Fruit fly (Drosophila melanogaster) whole organism, prepupa: ENCODE results near the gene CG33523.

Source experiments
- Blimp-1 ChIP-seq: fragments of 200-800 bp; sonication (Bioruptor generic); optimal IDR thresholded peaks from 3 replicates; lab custom pipeline; 2017; ENCODE audit warnings: missing biosample characterization, missing genetic modification characterization, mild to moderate bottlenecking, moderate library complexity, missing genetic modification reagents
- CG10631 ChIP-seq: fragments of 200-800 bp; sonication (Bioruptor generic); optimal IDR thresholded peaks from 2 replicates; lab custom pipeline; 2016; ENCODE audit warnings: missing biosample characterization, missing genetic modification characterization
- CG10669 ChIP-seq: fragments of 200-800 bp; sonication (Bioruptor generic); optimal IDR thresholded peaks from 3 replicates; lab custom pipeline; 2018; ENCODE audit warnings: missing biosample characterization, mild to moderate bottlenecking, missing genetic modification characterization, moderate library complexity
- CG11762 ChIP-seq: fragments of 200-800 bp; sonication (Bioruptor generic); optimal IDR thresholded peaks from 3 replicates; lab custom pipeline; 2016; ENCODE audit warnings: missing biosample characterization, missing genetic modification characterization; ENCODE audit not compliant: insufficient read depth
- CG11902 ChIP-seq: fragments of 200-800 bp; sonication (Bioruptor generic); optimal IDR thresholded peaks from 3 replicates; lab custom pipeline; 2016; ENCODE audit warnings: missing biosample characterization, missing genetic modification characterization
- CG15336 ChIP-seq: fragments of 200-800 bp; sonication (Bioruptor generic); IDR thresholded peaks from 2 replicates; pipeline ENCODE4 v1.3.6; 2022; ENCODE audit warnings: missing biosample characterization, missing genetic modification characterization
- CG3032 ChIP-seq: fragments of 200-800 bp; optimal IDR thresholded peaks from 2 replicates; lab custom pipeline; 2019; ENCODE audit warnings: missing biosample characterization, mild to moderate bottlenecking, missing genetic modification characterization, moderate library complexity
- CG31627 ChIP-seq: fragments of 200-800 bp; sonication (Bioruptor generic); optimal IDR thresholded peaks from 3 replicates; lab custom pipeline; 2016; ENCODE audit warnings: missing biosample characterization, missing genetic modification characterization
- CG32006 ChIP-seq: fragments of 200-800 bp; sonication (Bioruptor generic); optimal IDR thresholded peaks from 3 replicates; lab custom pipeline; 2017; ENCODE audit warnings: missing biosample characterization, mild to moderate bottlenecking, missing genetic modification characterization
- CG34406 ChIP-seq: fragments of 200-800 bp; sonication (Bioruptor generic); optimal IDR thresholded peaks from 3 replicates; lab custom pipeline; 2016; ENCODE audit warnings: missing biosample characterization, missing genetic modification characterization
- CG3919 ChIP-seq: fragments of 200-800 bp; sonication (Bioruptor generic); optimal IDR thresholded peaks from 3 replicates; lab custom pipeline; 2016; ENCODE audit warnings: missing biosample characterization, missing genetic modification characterization
- CG4318 ChIP-seq: fragments of 200-800 bp; sonication (Bioruptor generic); optimal IDR thresholded peaks from 3 replicates; lab custom pipeline; 2017; ENCODE audit warnings: missing biosample characterization, mild to moderate bottlenecking, missing genetic modification characterization
- CG6163 ChIP-seq: fragments of 200-800 bp; sonication (Bioruptor generic); IDR thresholded peaks from 3 replicates; pipeline ENCODE4 v1.3.6; 2022; ENCODE audit warnings: missing biosample characterization, missing genetic modification characterization
- CG6276 ChIP-seq: fragments of 200-800 bp; sonication (Bioruptor generic); optimal IDR thresholded peaks from 2 replicates; lab custom pipeline; 2017; ENCODE audit warnings: missing biosample characterization, mild to moderate bottlenecking, missing genetic modification characterization
- CG6792 ChIP-seq: fragments of 200-800 bp; sonication (Bioruptor generic); optimal IDR thresholded peaks from 3 replicates; lab custom pipeline; 2016; ENCODE audit warnings: missing biosample characterization, missing genetic modification characterization
- CG6808 ChIP-seq: fragments of 200-800 bp; sonication (Bioruptor generic); optimal IDR thresholded peaks from 3 replicates; lab custom pipeline; 2017; ENCODE audit warnings: missing biosample characterization, missing genetic modification characterization, mild to moderate bottlenecking, moderate library complexity, missing genetic modification reagents
- CG6854 ChIP-seq: fragments of 200-800 bp; sonication (Bioruptor generic); optimal IDR thresholded peaks from 2 replicates; lab custom pipeline; 2017; ENCODE audit warnings: missing biosample characterization, mild to moderate bottlenecking, missing genetic modification characterization
- CG8119 ChIP-seq: fragments of 200-800 bp; sonication (Bioruptor generic); IDR thresholded peaks from 3 replicates; pipeline ENCODE4 v1.3.6; 2022; ENCODE audit warnings: missing biosample characterization, missing genetic modification characterization
- CG8319 ChIP-seq: fragments of 200-800 bp; sonication (Bioruptor generic); optimal IDR thresholded peaks from 3 replicates; lab custom pipeline; 2016; ENCODE audit warnings: missing biosample characterization, missing genetic modification characterization
- CG8632 ChIP-seq: fragments of 200-800 bp; sonication (Bioruptor generic); optimal IDR thresholded peaks from 3 replicates; lab custom pipeline; 2016; ENCODE audit warnings: missing biosample characterization, missing genetic modification characterization
- CG9139 ChIP-seq: fragments of 200-800 bp; sonication (Bioruptor generic); optimal IDR thresholded peaks from 3 replicates; lab custom pipeline; 2017; ENCODE audit warnings: missing biosample characterization, mild to moderate bottlenecking, missing genetic modification characterization
- Eip75B ChIP-seq: fragments of 200-800 bp; sonication (Bioruptor generic); optimal IDR thresholded peaks from 3 replicates; lab custom pipeline; 2016; ENCODE audit warnings: missing biosample characterization, missing genetic modification characterization
- Eip78C ChIP-seq: fragments of 200-800 bp; sonication (Bioruptor generic); peaks from one replicate; lab custom pipeline; 2016; ENCODE audit warnings: missing biosample characterization, missing genetic modification characterization
- Eip93F ChIP-seq: fragments of 200-800 bp; sonication (Bioruptor generic); optimal IDR thresholded peaks from 2 replicates; lab custom pipeline; 2016; ENCODE audit warnings: missing biosample characterization, mild to moderate bottlenecking, missing genetic modification characterization
- Ets21C ChIP-seq: fragments of 200-800 bp; sonication (Bioruptor generic); optimal IDR thresholded peaks from 3 replicates; lab custom pipeline; 2016; ENCODE audit warnings: missing biosample characterization, missing genetic modification characterization
- Ets96B ChIP-seq: fragments of 200-800 bp; optimal IDR thresholded peaks from 2 replicates; lab custom pipeline; 2019; ENCODE audit warnings: missing biosample characterization, mild to moderate bottlenecking, missing genetic modification characterization, moderate library complexity
- Gug ChIP-seq: fragments of 200-800 bp; sonication (Bioruptor generic); IDR thresholded peaks from 2 replicates; pipeline ENCODE4 v1.3.6; 2022; ENCODE audit warnings: missing biosample characterization, missing genetic modification characterization
- Hr38 ChIP-seq: sonication (Bioruptor generic); optimal IDR thresholded peaks from 2 replicates; lab custom pipeline; 2016; ENCODE audit warnings: missing biosample characterization, missing genetic modification characterization
- Hr4 ChIP-seq: fragments of 200-800 bp; sonication (Bioruptor generic); optimal IDR thresholded peaks from 3 replicates; lab custom pipeline; 2016; ENCODE audit warnings: missing biosample characterization, missing genetic modification characterization
- Met ChIP-seq: fragments of 200-800 bp; sonication (Bioruptor generic); optimal IDR thresholded peaks from 3 replicates; lab custom pipeline; 2016; ENCODE audit warnings: missing biosample characterization, missing genetic modification characterization
- Sox14 ChIP-seq: fragments of 200-800 bp; sonication (Bioruptor generic); optimal IDR thresholded peaks from 3 replicates; lab custom pipeline; 2016; ENCODE audit warnings: missing biosample characterization, missing genetic modification characterization
- Sox15 ChIP-seq: fragments of 200-800 bp; sonication (Bioruptor generic); optimal IDR thresholded peaks from 3 replicates; lab custom pipeline; 2016; ENCODE audit warnings: missing biosample characterization, missing genetic modification characterization
- achi ChIP-seq: fragments of 200-800 bp; sonication (Bioruptor generic); optimal IDR thresholded peaks from 3 replicates; lab custom pipeline; 2016; ENCODE audit warnings: missing biosample characterization, missing genetic modification characterization
- acj6 ChIP-seq: fragments of 200-800 bp; sonication (Bioruptor generic); optimal IDR thresholded peaks from 3 replicates; lab custom pipeline; 2016; ENCODE audit warnings: missing biosample characterization, missing genetic modification characterization
- cyc ChIP-seq: fragments of 200-800 bp; sonication (Bioruptor generic); optimal IDR thresholded peaks from 3 replicates; lab custom pipeline; 2016; ENCODE audit warnings: missing biosample characterization, missing genetic modification characterization
- dac ChIP-seq: fragments of 200-800 bp; sonication (Bioruptor generic); optimal IDR thresholded peaks from 2 replicates; lab custom pipeline; 2017; ENCODE audit warnings: missing biosample characterization, mild to moderate bottlenecking, missing genetic modification characterization
- dsx ChIP-seq: fragments of 200-800 bp; optimal IDR thresholded peaks from 3 replicates; lab custom pipeline; 2019; ENCODE audit warnings: missing biosample characterization, mild to moderate bottlenecking, missing genetic modification characterization, moderate library complexity; ENCODE audit not compliant: poor library complexity, severe bottlenecking
- eg ChIP-seq: fragments of 200-800 bp; sonication (Bioruptor generic); IDR thresholded peaks from 3 replicates; pipeline ENCODE4 v1.3.6; 2022; ENCODE audit warnings: missing biosample characterization, missing genetic modification characterization
- esn ChIP-seq: fragments of 200-800 bp; sonication (Bioruptor generic); optimal IDR thresholded peaks from 2 replicates; lab custom pipeline; 2016; ENCODE audit warnings: missing biosample characterization, mild to moderate bottlenecking, missing genetic modification characterization, moderate library complexity
- fkh ChIP-seq: fragments of 200-800 bp; sonication (Bioruptor generic); optimal IDR thresholded peaks from 3 replicates; lab custom pipeline; 2017; ENCODE audit warnings: missing biosample characterization, mild to moderate bottlenecking, missing genetic modification characterization, moderate library complexity
- lz ChIP-seq: fragments of 200-800 bp; sonication (Bioruptor generic); optimal IDR thresholded peaks from 3 replicates; lab custom pipeline; 2016; ENCODE audit warnings: missing biosample characterization, missing genetic modification characterization
- net ChIP-seq: fragments of 200-800 bp; sonication (Bioruptor generic); optimal IDR thresholded peaks from 3 replicates; lab custom pipeline; 2016; ENCODE audit warnings: missing biosample characterization, missing genetic modification characterization
- pdm3 ChIP-seq: fragments of 200-800 bp; sonication (Bioruptor generic); optimal IDR thresholded peaks from 3 replicates; lab custom pipeline; 2016; ENCODE audit warnings: missing biosample characterization, missing genetic modification characterization
- spab ChIP-seq: fragments of 200-800 bp; sonication (Bioruptor generic); optimal IDR thresholded peaks from 2 replicates; lab custom pipeline; 2017; ENCODE audit warnings: missing biosample characterization, mild to moderate bottlenecking, missing genetic modification characterization, missing genetic modification reagents
- ss ChIP-seq, 2 experiments: fragments of 200-800 bp; sonication (Bioruptor generic); optimal IDR thresholded peaks; 2 replicates in 1 of 2; 3 replicates in 1 of 2; lab custom pipeline; 2017 to 2018; ENCODE audit warnings: mild to moderate bottlenecking in 2 of 2, missing biosample characterization in 2 of 2, missing genetic modification characterization in 2 of 2, moderate library complexity in 1 of 2
- svp ChIP-seq: fragments of 200-800 bp; sonication (Bioruptor generic); peaks from one replicate; lab custom pipeline; 2016; ENCODE audit warnings: missing biosample characterization, missing genetic modification characterization
- topi ChIP-seq: fragments of 200-800 bp; sonication (Bioruptor generic); optimal IDR thresholded peaks from 3 replicates; lab custom pipeline; 2016; ENCODE audit warnings: missing biosample characterization, missing genetic modification characterization
- vri ChIP-seq: fragments of 200-800 bp; sonication (Bioruptor generic); optimal IDR thresholded peaks from 3 replicates; lab custom pipeline; 2016; ENCODE audit warnings: missing biosample characterization, mild to moderate bottlenecking, missing genetic modification characterization

Gene CG33523

DNA sequence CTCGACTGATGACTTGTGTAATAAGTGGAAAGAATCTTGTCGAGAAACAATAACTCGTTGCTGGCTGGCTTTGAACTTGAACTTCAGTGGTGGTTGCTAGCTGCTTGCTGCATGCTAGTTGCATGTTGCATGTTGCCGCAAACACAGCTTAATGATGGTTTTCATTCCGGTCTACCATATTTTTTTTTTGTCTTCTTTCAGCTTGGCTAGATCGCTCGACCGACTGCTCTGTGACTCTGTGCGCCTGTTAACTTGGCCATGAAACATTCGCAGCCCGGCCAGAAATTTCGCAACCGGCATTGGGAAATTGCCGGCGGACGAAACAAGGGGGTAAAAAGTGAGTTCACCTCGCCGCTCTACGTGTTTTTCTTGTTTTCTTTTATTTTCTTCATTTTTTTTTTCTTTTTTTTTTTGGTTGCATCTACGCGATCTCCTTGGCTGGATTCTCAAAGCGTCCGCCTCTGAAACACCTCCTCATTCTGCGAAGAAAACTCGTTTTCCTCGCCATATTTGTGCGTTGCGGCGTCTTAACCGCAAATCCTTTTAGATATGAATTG, 19.8 kb downstream of the CG33523 start (continued):
- TF ChIP-seq spab (GFP tag; lab: Kevin White, UChicago): peak; percentile 40
- TF ChIP-seq vri (GFP tag; lab: Kevin White, UChicago): no peak
- peak; percentile 24 for TF ChIP-seq CG10669
- peak; percentile 65; the same call in 2 of the 3 replicates for TF ChIP-seq eg (GFP tag; lab: Robert Waterston, UW)
- no peak for TF ChIP-seq CG31627 (GFP tag; lab: Kevin White, UChicago)
- TF ChIP-seq CG11762 (GFP tag; lab: Kevin White, UChicago): no peak
- peak; percentile 40; the same call in 1 of the 2 replicates for TF ChIP-seq CG15336 (GFP tag; lab: Robert Waterston, UW)
- TF ChIP-seq Eip75B (GFP tag; lab: Kevin White, UChicago): peak; percentile 46
- TF ChIP-seq CG11902 (GFP tag; lab: Kevin White, UChicago): no peak
- TF ChIP-seq CG8632: no peak
- no peak for TF ChIP-seq Ets21C (GFP tag; lab: Kevin White, UChicago)
- no peak for TF ChIP-seq Blimp-1 (GFP tag; lab: Kevin White, UChicago)
- TF ChIP-seq CG4318 (GFP tag; lab: Kevin White, UChicago): no peak
- TF ChIP-seq Eip93F (GFP tag; lab: Kevin White, UChicago): no peak

DNA sequence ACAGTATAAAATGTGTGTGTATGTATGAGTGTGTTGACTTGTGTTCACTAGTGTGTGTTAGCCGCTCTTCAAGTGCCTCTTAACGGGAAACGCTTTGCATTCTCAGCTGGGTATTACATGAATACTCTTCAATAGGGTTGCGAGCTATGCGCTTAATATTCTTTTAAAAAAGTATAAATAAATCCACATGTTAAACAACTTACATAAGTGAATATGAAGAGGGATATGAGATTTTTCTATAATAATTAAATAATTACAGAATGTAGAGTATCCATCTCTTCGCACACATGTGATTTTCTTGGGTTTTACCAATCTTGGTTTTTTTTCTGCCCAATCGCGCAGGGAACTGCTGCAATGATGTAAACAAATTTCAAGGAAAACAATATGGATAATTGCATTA, 21.9 kb downstream of the CG33523 start:
- TF ChIP-seq CG6808 (GFP tag; lab: Kevin White, UChicago) (peak; percentile 55), dsx (GFP tag; lab: Kevin White, UChicago) (peak; percentile 32), Hr4 (GFP tag; lab: Kevin White, UChicago) (peak; percentile 9), CG8119 (GFP tag; lab: Robert Waterston, UW) (peak; percentile 59; the same call in 2 of the 3 replicates), CG11762 (GFP tag; lab: Kevin White, UChicago) (no peak), CG3032 (tag; lab: Kevin White, UChicago) (peak; percentile 57), acj6 (peak; percentile 25), Ets96B (peak; percentile 66), CG6854 (GFP tag; lab: Kevin White, UChicago) (no peak), CG6276 (GFP tag; lab: Kevin White, UChicago) (peak; percentile 10), CG6792 (GFP tag; lab: Kevin White, UChicago) (no peak), CG10631 (peak; percentile 26), esn (GFP tag; lab: Kevin White, UChicago) (peak; percentile 13), achi (GFP tag; lab: Kevin White, UChicago) (peak; percentile 33), CG15336 (GFP tag; lab: Robert Waterston, UW) (peak; percentile 74), Sox15 (no peak), CG9139 (peak; percentile 9), cyc (peak; percentile 20), pdm3 (GFP tag; lab: Kevin White, UChicago) (no peak), ss (GFP tag; optimal IDR thresholded peaks at IDR 0.05; lab: Kevin White, UChicago) (no peak), fkh (GFP tag; lab: Kevin White, UChicago) (no peak), Eip78C (peak; percentile 75), CG34406 (GFP tag; lab: Kevin White, UChicago) (no peak), Met (GFP tag; lab: Kevin White, UChicago) (peak; percentile 27), Sox14 (GFP tag; lab: Kevin White, UChicago) (peak; percentile 1), svp (GFP tag; lab: Kevin White, UChicago) (peak; percentile 71), dac (no peak), CG31627 (GFP tag; lab: Kevin White, UChicago) (no peak), net (GFP tag; lab: Kevin White, UChicago) (no peak), eg (GFP tag; lab: Robert Waterston, UW) (peak; percentile 56; the same call in 2 of the 3 replicates), CG3919 (peak; percentile 43), spab (GFP tag; lab: Kevin White, UChicago) (peak; percentile 48), CG10669 (peak; percentile 58), CG32006 (GFP tag; lab: Kevin White, UChicago) (peak; percentile 54), Hr38 (GFP tag; lab: Kevin White, UChicago) (no peak), CG6163 (peak; percentile 79; the same call in 2 of the 3 replicates), lz (GFP tag; lab: Kevin White, UChicago) (no peak), Gug (GFP tag; lab: Robert Waterston, UW) (peak; percentile 32; the same call in 1 of the 2 replicates), CG8319 (GFP tag; lab: Kevin White, UChicago) (no peak), topi (GFP tag; lab: Kevin White, UChicago) (peak; percentile 28), CG11902 (GFP tag; lab: Kevin White, UChicago) (no peak), CG8632 (peak; percentile 6)
